Worm (Caenorhabditis elegans): Measurements from ENCODE around the gene F59A7.11.

F59A7.11 gene

DNA sequence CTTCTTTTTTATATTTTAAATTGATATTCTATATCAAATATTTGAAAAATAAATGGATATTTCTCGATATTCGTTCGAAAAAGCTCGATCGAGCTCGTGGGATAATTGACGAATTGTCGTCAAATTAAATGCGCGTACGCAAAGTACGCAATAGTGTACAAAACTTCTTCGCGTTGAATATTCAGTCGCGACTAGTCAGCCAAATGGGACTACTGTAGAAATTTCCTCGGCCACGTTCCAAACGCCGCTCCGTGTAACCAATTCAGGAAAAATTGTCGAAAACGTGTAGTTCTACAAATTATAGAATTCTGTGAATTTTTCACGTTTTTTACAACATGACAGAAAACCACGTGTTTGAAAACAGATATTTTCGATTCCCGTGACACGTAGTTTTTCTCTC is 5.3 kb downstream of the F59A7.11 start (continued):
- TF ChIP-seq sdz-38 (tag; optimal IDR thresholded peaks at IDR 0.05) = no peak
- TF ChIP-seq D2030.7 (GFP tag; IDR thresholded peaks at IDR 0.05) = peak; percentile 90
- peak; percentile 41; the same call in 1 of the 2 replicates for TF ChIP-seq Y53F4B.3 (GFP tag; IDR thresholded peaks at IDR 0.05)
- TF ChIP-seq F57C9.4 (tag; optimal IDR thresholded peaks at IDR 0.05) = no peak
- TF ChIP-seq hlh-12 (tag; optimal IDR thresholded peaks at IDR 0.05) = no peak
- no peak for TF ChIP-seq cebp-2 (GFP tag; IDR thresholded peaks at IDR 0.05)
- TF ChIP-seq lin-54 (GFP tag; optimal IDR thresholded peaks at IDR 0.05) = peak; percentile 76
- TF ChIP-seq unc-130 (GFP tag; optimal IDR thresholded peaks at IDR 0.05) = peak; percentile 87
- TF ChIP-seq ets-4 (GFP tag; optimal IDR thresholded peaks at IDR 0.05) = no peak
- no peak for TF ChIP-seq nfya-2 (GFP tag; IDR thresholded peaks at IDR 0.05)
- TF ChIP-seq B0035.1 (tag; optimal IDR thresholded peaks at IDR 0.05) = no peak
- no peak for TF ChIP-seq lag-1 (GFP tag; IDR thresholded peaks at IDR 0.05)
- peak; percentile 57 for TF ChIP-seq madf-10 (tag; optimal IDR thresholded peaks at IDR 0.05)
- peak; percentile 90 for TF ChIP-seq madf-6 (GFP tag; IDR thresholded peaks at IDR 0.05)
- peak; percentile 89 for TF ChIP-seq ceh-91 (GFP tag; IDR thresholded peaks at IDR 0.05)
- peak; percentile 75 for TF ChIP-seq F33H1.4 (GFP tag; IDR thresholded peaks at IDR 0.05)
- no peak for TF ChIP-seq snpc-1.1 (tag; optimal IDR thresholded peaks at IDR 0.05; ENCODE audit: insufficient read depth)
- no peak for TF ChIP-seq C06A6.2 (GFP tag; conservative IDR thresholded peaks at IDR 0.05)
- no peak for TF ChIP-seq die-1 (tag; optimal IDR thresholded peaks at IDR 0.05)
- TF ChIP-seq ama-1 (optimal IDR thresholded peaks at IDR 0.05) = no peak
- TF ChIP-seq ama-1 (GFP tag; optimal IDR thresholded peaks at IDR 0.05) = no peak
- peak; percentile 62 for TF ChIP-seq dpl-1 (GFP tag; optimal IDR thresholded peaks at IDR 0.05)
- TF ChIP-seq egl-44 (GFP tag; IDR thresholded peaks at IDR 0.05) = 0 out of 2 replicates have a peak, but pooled peaks have one; percentile 41
- TF ChIP-seq ceh-27 (GFP tag; optimal IDR thresholded peaks at IDR 0.05) = peak; percentile 43
- TF ChIP-seq akir-1 (GFP tag; optimal IDR thresholded peaks at IDR 0.05) = no peak
- 0 out of 2 replicates have a peak, but pooled peaks have one; percentile 46 for TF ChIP-seq Y53G8AR.9 (GFP tag; conservative IDR thresholded peaks at IDR 0.05)
- TF ChIP-seq hmg-1.2 (GFP tag; IDR thresholded peaks at IDR 0.05) = peak; percentile 94
- TF ChIP-seq Y95B8A.8 (GFP tag; IDR thresholded peaks at IDR 0.05) = peak; percentile 79; the same call in 1 of the 2 replicates
- TF ChIP-seq rec-8 (tag; optimal IDR thresholded peaks at IDR 0.05) = no peak
- TF ChIP-seq lir-1 (GFP tag; conservative IDR thresholded peaks at IDR 0.05) = peak; percentile 57; the same call in 1 of the 2 replicates
- TF ChIP-seq C17E4.6 (GFP tag; IDR thresholded peaks at IDR 0.05) = no peak
- peak; percentile 81 for TF ChIP-seq Y67H2A.10 (GFP tag; conservative IDR thresholded peaks at IDR 0.05)
- TF ChIP-seq bed-1 (GFP tag; IDR thresholded peaks at IDR 0.05) = no peak
- peak; percentile 53; the same call in 1 of the 2 replicates for TF ChIP-seq ekl-4 (GFP tag; IDR thresholded peaks at IDR 0.05)
- no peak for TF ChIP-seq nhr-120 (GFP tag; IDR thresholded peaks at IDR 0.05)
- TF ChIP-seq ztf-18 (tag; optimal IDR thresholded peaks at IDR 0.05) = peak; percentile 36
- no peak for TF ChIP-seq mxl-1 (tag; optimal IDR thresholded peaks at IDR 0.05)
- TF ChIP-seq let-607 (tag; optimal IDR thresholded peaks at IDR 0.05) = peak; percentile 44 to 87
- no peak for TF ChIP-seq Y56A3A.18 (GFP tag; IDR thresholded peaks at IDR 0.05)
- peak; percentile 82 for TF ChIP-seq pbrm-1 (GFP tag; IDR thresholded peaks at IDR 0.05)
- TF ChIP-seq aptf-3 (GFP tag; IDR thresholded peaks at IDR 0.05) = no peak
- no peak for TF ChIP-seq F10E7.11 (tag; optimal IDR thresholded peaks at IDR 0.05)
- peak; percentile 42; the same call in 1 of the 2 replicates for TF ChIP-seq egrh-3 (GFP tag; IDR thresholded peaks at IDR 0.05)
- TF ChIP-seq rcor-1 (GFP tag; IDR thresholded peaks at IDR 0.05) = peak; percentile 87
- no peak for TF ChIP-seq zim-3 (tag; optimal IDR thresholded peaks at IDR 0.05)
- TF ChIP-seq Y79H2A.3 (GFP tag; conservative IDR thresholded peaks at IDR 0.05) = peak; percentile 72
- peak; percentile 74 for TF ChIP-seq attf-3 (GFP tag; conservative IDR thresholded peaks at IDR 0.05)
- peak; percentile 61 for TF ChIP-seq nhr-80 (tag; optimal IDR thresholded peaks at IDR 0.05)
- no peak for TF ChIP-seq ztf-6 (GFP tag; IDR thresholded peaks at IDR 0.05)
- TF ChIP-seq athp-1 (tag; optimal IDR thresholded peaks at IDR 0.05) = peak; percentile 68
